Fruit fly (Drosophila melanogaster) whole organism, embryonic: Measurements from ENCODE around the gene vkg.

Source experiments
- BtbVII ChIP-seq: fragments of 200-800 bp; sonication (Bioruptor generic); optimal IDR thresholded peaks from 3 replicates; lab custom pipeline; 2017; ENCODE audit warnings: missing biosample characterization, mild to moderate bottlenecking, missing genetic modification characterization
- CG10543 ChIP-seq: fragments of 200-800 bp; sonication (Bioruptor generic); optimal IDR thresholded peaks from 3 replicates; lab custom pipeline; 2017; ENCODE audit warnings: missing biosample characterization, mild to moderate bottlenecking, missing genetic modification characterization, moderate library complexity
- CG11085 ChIP-seq: fragments of 200-800 bp; sonication (Bioruptor generic); IDR thresholded peaks from 2 replicates; pipeline ENCODE4 v1.3.6; 2022; ENCODE audit warnings: missing biosample characterization, missing genetic modification characterization
- CG11247 ChIP-seq: fragments of 200-800 bp; sonication (Bioruptor generic); IDR thresholded peaks from 2 replicates; pipeline ENCODE4 v1.3.6; 2022; ENCODE audit warnings: missing biosample characterization, missing genetic modification characterization
- CG11560 ChIP-seq: fragments of 200-800 bp; sonication (Bioruptor generic); IDR thresholded peaks from 3 replicates; pipeline ENCODE4 v1.3.6; 2022; ENCODE audit warnings: missing biosample characterization, missing genetic modification characterization
- CG11696 ChIP-seq: fragments of 200-800 bp; sonication (Bioruptor generic); IDR thresholded peaks from 2 replicates; pipeline ENCODE4 v1.3.6; 2022; ENCODE audit warnings: missing biosample characterization, missing genetic modification characterization
- CG12299 ChIP-seq: fragments of 200-800 bp; sonication (Bioruptor generic); optimal IDR thresholded peaks from 2 replicates; lab custom pipeline; 2018; ENCODE audit warnings: missing biosample characterization, mild to moderate bottlenecking, missing genetic modification characterization
- CG12769 ChIP-seq: fragments of 200-800 bp; sonication (Bioruptor generic); optimal IDR thresholded peaks from 2 replicates; lab custom pipeline; 2019; ENCODE audit warnings: missing biosample characterization, mild to moderate bottlenecking, missing genetic modification characterization, moderate library complexity
- CG13123 ChIP-seq: fragments of 200-800 bp; sonication (Bioruptor generic); optimal IDR thresholded peaks from 2 replicates; lab custom pipeline; 2016; ENCODE audit warnings: missing biosample characterization, missing genetic modification characterization
- CG15269 ChIP-seq: fragments of 200-800 bp; sonication (Bioruptor generic); optimal IDR thresholded peaks from 2 replicates; lab custom pipeline; 2018; ENCODE audit warnings: missing biosample characterization, mild to moderate bottlenecking, missing genetic modification characterization, moderate library complexity
- CG15601 ChIP-seq: fragments of 200-800 bp; sonication (Bioruptor generic); optimal IDR thresholded peaks from 3 replicates; lab custom pipeline; 2019; ENCODE audit warnings: missing biosample characterization, mild to moderate bottlenecking, missing genetic modification characterization, moderate library complexity
- CG15696 ChIP-seq: fragments of 200-800 bp; sonication (Bioruptor generic); optimal IDR thresholded peaks from 2 replicates; lab custom pipeline; 2019; ENCODE audit warnings: missing biosample characterization, mild to moderate bottlenecking, missing genetic modification characterization, moderate library complexity
- CG17912 ChIP-seq: fragments of 200-800 bp; sonication (Bioruptor generic); optimal IDR thresholded peaks from 2 replicates; lab custom pipeline; 2018; ENCODE audit warnings: missing biosample characterization, mild to moderate bottlenecking, missing genetic modification characterization
- CG2202 ChIP-seq: fragments of 200-800 bp; sonication (Bioruptor generic); optimal IDR thresholded peaks from 2 replicates; lab custom pipeline; 2018; ENCODE audit warnings: missing biosample characterization, mild to moderate bottlenecking, missing genetic modification characterization
- CG2889 ChIP-seq: fragments of 200-800 bp; sonication (Bioruptor generic); IDR thresholded peaks from 3 replicates; pipeline ENCODE4 v1.3.6; 2022; ENCODE audit warnings: missing biosample characterization, missing genetic modification characterization
- CG32532 ChIP-seq: fragments of 200-800 bp; sonication (Bioruptor generic); IDR thresholded peaks from 2 replicates; pipeline ENCODE4 v1.3.6; 2022; ENCODE audit warnings: missing biosample characterization, missing genetic modification characterization
- CG33213 ChIP-seq: fragments of 200-800 bp; sonication (Bioruptor generic); optimal IDR thresholded peaks from 3 replicates; lab custom pipeline; 2016; ENCODE audit warnings: missing biosample characterization, missing genetic modification characterization
- CG3847 ChIP-seq: fragments of 200-800 bp; sonication (Bioruptor generic); IDR thresholded peaks from 2 replicates; pipeline ENCODE4 v1.3.6; 2022; ENCODE audit warnings: missing biosample characterization, missing genetic modification characterization
- CG4360 ChIP-seq: fragments of 200-800 bp; sonication (Bioruptor generic); IDR thresholded peaks from 2 replicates; pipeline ENCODE4 v1.3.6; 2022; ENCODE audit warnings: missing biosample characterization, missing genetic modification characterization
- CG4854 ChIP-seq: fragments of 200-800 bp; sonication (Bioruptor generic); optimal IDR thresholded peaks from 2 replicates; lab custom pipeline; 2016; ENCODE audit warnings: missing biosample characterization, missing genetic modification characterization, inconsistent platforms
- CG8281 ChIP-seq: fragments of 200-800 bp; sonication (Bioruptor generic); optimal IDR thresholded peaks from 2 replicates; lab custom pipeline; 2018; ENCODE audit warnings: missing biosample characterization, mild to moderate bottlenecking, missing genetic modification characterization, moderate library complexity
- CG9797 ChIP-seq: fragments of 200-800 bp; sonication (Bioruptor generic); optimal IDR thresholded peaks from 3 replicates; lab custom pipeline; 2018; ENCODE audit warnings: missing biosample characterization, mild to moderate bottlenecking, missing genetic modification characterization
- Dip2 ChIP-seq: fragments of 200-800 bp; sonication (Bioruptor generic); IDR thresholded peaks from 2 replicates; pipeline ENCODE4 v1.3.6; 2022; ENCODE audit warnings: missing biosample characterization, missing genetic modification characterization
- Drgx ChIP-seq: fragments of 200-800 bp; sonication (Bioruptor generic); IDR thresholded peaks from 2 replicates; pipeline ENCODE4 v1.3.6; 2022; ENCODE audit warnings: missing biosample characterization, missing genetic modification characterization
- Ets65A ChIP-seq: fragments of 200-800 bp; sonication (Bioruptor generic); peaks from one replicate; lab custom pipeline; 2016; ENCODE audit warnings: missing biosample characterization, missing genetic modification characterization
- GATAe ChIP-seq: fragments of 200-800 bp; sonication (Bioruptor generic); conservative IDR thresholded peaks from 2 replicates; pipeline ENCODE4 v1.3.6; 2022; ENCODE audit warnings: missing biosample characterization, missing genetic modification characterization
- H15 ChIP-seq: fragments of 200-800 bp; sonication (Bioruptor generic); IDR thresholded peaks from 3 replicates; pipeline ENCODE4 v1.3.6; 2022; ENCODE audit warnings: missing biosample characterization, missing genetic modification characterization
- Hey ChIP-seq: fragments of 200-800 bp; sonication (Bioruptor generic); optimal IDR thresholded peaks from 3 replicates; lab custom pipeline; 2018; ENCODE audit warnings: missing biosample characterization, mild to moderate bottlenecking, missing genetic modification characterization
- Mad ChIP-seq: fragments of 200-800 bp; sonication (Bioruptor generic); optimal IDR thresholded peaks from 2 replicates; lab custom pipeline; 2016; ENCODE audit warnings: missing biosample characterization, missing genetic modification characterization
- Optix ChIP-seq: fragments of 200-800 bp; sonication (Bioruptor generic); IDR thresholded peaks from 3 replicates; pipeline ENCODE4 v1.3.6; 2022; ENCODE audit warnings: missing biosample characterization, missing genetic modification characterization
- Pdp1 ChIP-seq, 2 experiments: fragments of 200-800 bp; sonication (Bioruptor generic); optimal IDR thresholded peaks; 3 replicates each; lab custom pipeline; 2016; ENCODE audit warnings: missing biosample characterization in 2 of 2, missing genetic modification characterization in 2 of 2, mild to moderate bottlenecking in 1 of 2, moderate library complexity in 1 of 2
- Rfx ChIP-seq: fragments of 200-800 bp; sonication (Bioruptor generic); IDR thresholded peaks from 2 replicates; pipeline ENCODE4 v1.3.6; 2022; ENCODE audit warnings: missing biosample characterization, missing genetic modification characterization
- Scr ChIP-seq: fragments of 200-800 bp; sonication (Bioruptor generic); IDR thresholded peaks from 2 replicates; pipeline ENCODE4 v1.3.6; 2022; ENCODE audit warnings: missing biosample characterization, missing genetic modification characterization; ENCODE audit not compliant: partially characterized antibody
- Sox100B ChIP-seq: fragments of 200-800 bp; sonication (Bioruptor generic); optimal IDR thresholded peaks from 3 replicates; lab custom pipeline; 2018; ENCODE audit warnings: missing biosample characterization, mild to moderate bottlenecking, missing genetic modification characterization
- Sox102F ChIP-seq: fragments of 200-800 bp; sonication (Bioruptor generic); optimal IDR thresholded peaks from 2 replicates; lab custom pipeline; 2018; ENCODE audit warnings: missing biosample characterization, mild to moderate bottlenecking, missing genetic modification characterization, moderate library complexity
- Usf ChIP-seq: fragments of 200-800 bp; sonication (Bioruptor generic); optimal IDR thresholded peaks from 2 replicates; lab custom pipeline; 2017; ENCODE audit warnings: missing genotype, missing biosample characterization, missing genetic modification characterization
- dm ChIP-seq: fragments of 200-800 bp; sonication (Bioruptor generic); optimal IDR thresholded peaks from 3 replicates; lab custom pipeline; 2016; ENCODE audit warnings: missing biosample characterization, missing genetic modification characterization
- emc ChIP-seq: fragments of 200-800 bp; sonication (Bioruptor generic); optimal IDR thresholded peaks from 2 replicates; lab custom pipeline; 2016; ENCODE audit warnings: missing biosample characterization, missing genetic modification characterization
- pb ChIP-seq: fragments of 200-800 bp; sonication (Bioruptor generic); optimal IDR thresholded peaks from 3 replicates; lab custom pipeline; 2016; ENCODE audit warnings: missing biosample characterization, missing genetic modification characterization
- trem ChIP-seq: fragments of 200-800 bp; optimal IDR thresholded peaks from 3 replicates; lab custom pipeline; 2019; ENCODE audit warnings: missing biosample characterization, mild to moderate bottlenecking, missing genetic modification characterization, moderate library complexity
- trh ChIP-seq: fragments of 200-800 bp; sonication (Bioruptor generic); optimal IDR thresholded peaks from 2 replicates; lab custom pipeline; 2016; ENCODE audit warnings: missing biosample characterization, missing genetic modification characterization
- twi ChIP-seq: fragments of 200-800 bp; optimal IDR thresholded peaks from 2 replicates; lab custom pipeline; 2019; ENCODE audit warnings: missing biosample characterization, mild to moderate bottlenecking, missing genetic modification characterization, moderate library complexity

vkg gene

dm6 chr2L:5000919-5001581, 26.9 kb downstream of the vkg start (continued):
- TF ChIP-seq trh (GFP tag; lab: Kevin White, UChicago) (no peak), dm (GFP tag; lab: Kevin White, UChicago) (no peak), BtbVII (GFP tag; lab: Kevin White, UChicago) (no peak), Sox100B (GFP tag; lab: Kevin White, UChicago) (no peak), H15 (GFP tag; lab: Robert Waterston, UW) (peak; percentile 48; the same call in 2 of the 3 replicates), CG9797 (GFP tag; lab: Kevin White, UChicago) (no peak), CG11696 (GFP tag; lab: Robert Waterston, UW) (no peak), CG11247 (GFP tag; lab: Robert Waterston, UW) (no peak), pb (GFP tag; lab: Kevin White, UChicago) (no peak), Sox102F (no peak), CG15696 (tag; lab: Kevin White, UChicago) (no peak), CG17912 (GFP tag; lab: Kevin White, UChicago) (no peak), Scr (GFP tag; lab: Robert Waterston, UW) (no peak; the same call in 1 of the 2 replicates), emc (GFP tag; lab: Kevin White, UChicago) (no peak), CG2889 (GFP tag; lab: Robert Waterston, UW) (0 out of 3 replicates have a peak, but pooled peaks have one; percentile 40), CG12769 (tag; lab: Kevin White, UChicago) (peak; percentile 21), Pdp1 (GFP tag; optimal IDR thresholded peaks at IDR 0.05; lab: Kevin White, UChicago) (no peak), CG11560 (tag; lab: Robert Waterston, UW) (no peak), CG4854 (GFP tag; lab: Kevin White, UChicago) (no peak), CG32532 (GFP tag; lab: Robert Waterston, UW) (peak; percentile 50), CG4360 (GFP tag; lab: Robert Waterston, UW) (0 out of 2 replicates have a peak, but pooled peaks have one; percentile 20), Rfx (peak; percentile 54), CG8281 (tag; lab: Kevin White, UChicago) (peak; percentile 58), Drgx (GFP tag; lab: Robert Waterston, UW) (peak; percentile 61), CG12299 (tag; lab: Kevin White, UChicago) (no peak), GATAe (GFP tag; lab: Robert Waterston, UW) (no peak; the same call in 1 of the 2 replicates), CG10543 (GFP tag; lab: Kevin White, UChicago) (peak; percentile 64), CG33213 (GFP tag; lab: Kevin White, UChicago) (no peak), CG3847 (no peak), twi (no peak), Optix (GFP tag; lab: Robert Waterston, UW) (peak; percentile 23; the same call in 2 of the 3 replicates), CG11085 (peak; percentile 51), trem (tag; lab: Kevin White, UChicago) (no peak), Dip2 (GFP tag; lab: Robert Waterston, UW) (no peak), Ets65A (GFP tag; lab: Kevin White, UChicago) (peak; percentile 73), Mad (no peak), CG2202 (tag; lab: Kevin White, UChicago) (no peak), CG13123 (GFP tag; lab: Kevin White, UChicago) (no peak), CG15269 (tag; lab: Kevin White, UChicago) (no peak), Hey (tag; lab: Kevin White, UChicago) (no peak), Usf (GFP tag; lab: Kevin White, UChicago) (no peak), CG15601 (tag; lab: Kevin White, UChicago) (no peak)
